Worm (Caenorhabditis elegans) whole organism, L2 larva: ENCODE data around the gene srv-24.

Source experiments
- aly-2 ChIP-seq: fragments of 150-350 bp; optimal IDR thresholded peaks from 2 replicates; lab custom pipeline; 2014; ENCODE audit warnings: missing biosample characterization, missing genetic modification characterization
- elt-1 ChIP-seq: fragments of 150-350 bp; optimal IDR thresholded peaks from 2 replicates; lab custom pipeline; 2014; ENCODE audit warnings: missing biosample characterization, missing genetic modification characterization
- lsy-2 ChIP-seq, 2 experiments: fragments of 150-350 bp in 1 of 2; sonication (generic microtip) in 1 of 2; optimal IDR thresholded peaks; 2 replicates each; lab custom pipeline; 2014 to 2017; ENCODE audit warnings: missing biosample characterization in 2 of 2, missing genetic modification characterization in 2 of 2
- nhr-77 ChIP-seq: fragments of 150-350 bp; optimal IDR thresholded peaks from 2 replicates; lab custom pipeline; 2014; ENCODE audit warnings: missing biosample characterization, missing genetic modification characterization
- skn-1 ChIP-seq: sonication (generic microtip); optimal IDR thresholded peaks from 2 replicates; lab custom pipeline; 2017; ENCODE audit warnings: missing biosample characterization, missing genetic modification characterization
- unc-62 ChIP-seq: fragments of 150-350 bp; optimal IDR thresholded peaks from 2 replicates; lab custom pipeline; 2014; ENCODE audit warnings: missing biosample characterization, missing genetic modification reagents, missing genetic modification characterization
- ztf-11 ChIP-seq: sonication (generic microtip); optimal IDR thresholded peaks from 2 replicates; lab custom pipeline; 2017; ENCODE audit warnings: missing biosample characterization, missing genetic modification characterization

ce11 chrIV:6333915-6334314 lies 43.3 kb upstream of the srv-24 start, which contains the start of gene blos-2:
- no peak for TF ChIP-seq nhr-77 (tag; lab: Kevin White, UChicago)
- TF ChIP-seq ztf-11 (tag; lab: Kevin White, UChicago), result no peak
- no peak for TF ChIP-seq unc-62 (GFP tag; lab: Kevin White, UChicago)
- no peak for TF ChIP-seq aly-2 (tag; lab: Kevin White, UChicago)
- TF ChIP-seq elt-1 (tag; lab: Kevin White, UChicago), result no peak
- no peak for TF ChIP-seq skn-1
- TF ChIP-seq lsy-2 (tag; optimal IDR thresholded peaks at IDR 0.05; lab: Kevin White, UChicago), result no peak
